Fruit fly (Drosophila melanogaster): ENCODE results near the gene Spn28B.

DNA sequence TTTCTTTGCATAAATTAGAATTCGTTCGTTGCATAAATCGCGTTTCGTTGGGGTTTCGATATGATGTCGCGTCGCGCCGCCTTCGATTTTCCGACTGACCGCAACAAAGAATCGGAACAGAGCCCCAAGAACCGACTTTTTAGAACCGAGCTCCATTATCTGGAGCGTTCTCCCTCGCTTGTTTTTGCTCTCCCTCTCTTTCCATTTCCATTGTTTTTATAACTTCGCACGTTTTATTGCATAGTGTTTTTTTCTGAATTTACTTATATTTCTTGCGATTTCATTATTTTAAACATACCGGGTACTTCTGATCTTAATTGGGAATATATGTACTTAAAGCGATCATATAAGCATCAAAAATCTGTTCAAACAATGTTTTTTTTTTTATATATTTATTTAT lies 2.8 kb upstream of the Spn28B start, which contains the start of gene RapGAP1:
- TF ChIP-seq CG8478 (optimal IDR thresholded peaks at IDR 0.05) = no peak
- no peak for TF ChIP-seq CTCF (optimal IDR thresholded peaks at IDR 0.05)

Data from S2 (cell line).